Worm (Caenorhabditis elegans): ENCODE data around the gene F15H10.9.

DNA sequence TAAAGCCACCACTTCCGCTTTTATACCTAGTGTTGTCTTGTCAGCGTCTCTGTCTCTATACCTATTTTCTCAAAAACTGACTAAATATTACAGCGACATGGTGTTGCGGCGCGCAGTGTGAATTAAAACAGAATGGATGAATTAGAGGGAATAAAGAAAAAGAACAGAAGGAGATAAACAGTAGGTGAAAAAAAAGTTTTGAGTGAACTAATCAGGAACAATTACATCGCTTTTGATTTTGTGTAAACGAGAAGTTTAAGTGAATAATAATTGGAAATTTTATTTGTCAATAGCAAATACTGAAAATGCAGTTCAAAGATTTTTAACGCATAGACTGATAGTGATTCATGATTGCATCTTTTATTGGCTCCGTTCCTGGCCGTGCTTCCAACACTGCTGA is 10.6 kb upstream of the F15H10.9 start, which contains the start of gene col-12:
- no peak for TF ChIP-seq mdl-1 (tag; optimal IDR thresholded peaks at IDR 0.05)
- no peak for TF ChIP-seq unc-62 (GFP tag; optimal IDR thresholded peaks at IDR 0.05 in 1 of 2)
- no peak for TF ChIP-seq unc-62 (tag; optimal IDR thresholded peaks at IDR 0.05)
- TF ChIP-seq ama-1 (optimal IDR thresholded peaks at IDR 0.05) = no peak
- TF ChIP-seq unc-130 (GFP tag; optimal IDR thresholded peaks at IDR 0.05) = no peak
- TF ChIP-seq nhr-28 (tag; optimal IDR thresholded peaks at IDR 0.05) = no peak
- no peak for TF ChIP-seq aha-1 (tag)
- no peak for TF ChIP-seq daf-12 (tag; optimal IDR thresholded peaks at IDR 0.05)
- no peak for TF ChIP-seq F10B5.3 (tag; optimal IDR thresholded peaks at IDR 0.05)
- no peak for TF ChIP-seq rbr-2 (tag; optimal IDR thresholded peaks at IDR 0.05)
- TF ChIP-seq egl-27 (tag; optimal IDR thresholded peaks at IDR 0.05) = no peak
